Worm (Caenorhabditis elegans): ENCODE results near the gene F28E10.1.

Gene F28E10.1

DNA sequence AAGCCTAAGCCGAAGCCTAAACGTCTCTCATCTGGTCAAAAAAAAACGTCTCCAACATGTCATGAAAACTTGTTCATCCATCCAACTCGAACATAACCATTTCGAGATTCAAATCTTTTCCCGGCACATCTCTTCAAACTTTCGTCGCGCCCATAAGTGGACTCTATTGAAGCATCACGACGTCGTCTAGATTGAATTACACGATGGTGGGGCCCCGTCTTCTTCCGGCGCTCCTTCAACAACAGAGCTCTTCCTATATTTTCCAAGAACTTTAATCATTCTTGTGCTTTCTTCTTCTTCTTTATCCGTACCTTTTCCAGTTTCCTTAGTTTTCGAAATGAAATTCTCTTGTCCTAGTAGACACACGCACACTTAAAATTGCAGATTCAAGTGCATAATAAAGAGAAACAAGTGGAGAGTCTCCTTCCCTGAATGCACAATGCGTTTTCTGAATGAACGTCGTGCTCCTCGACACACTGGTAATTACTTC is at the start of gene F28E10.1:
TSS of gene F28E10.1 (plus strand) at position 440 of the 490 bp plus-strand sequence.
- TF ChIP-seq pag-3 (tag; optimal IDR thresholded peaks at IDR 0.05; ENCODE audit: borderline replicate concordance, insufficient read depth) (no peak), hlh-4 (tag; optimal IDR thresholded peaks at IDR 0.05) (no peak), lin-14 (GFP tag; optimal IDR thresholded peaks at IDR 0.05) (peak; percentile 54), fkh-4 (tag; optimal IDR thresholded peaks at IDR 0.05; ENCODE audit: borderline replicate concordance) (no peak), ceh-82 (tag; optimal IDR thresholded peaks at IDR 0.05) (no peak), fkh-10 (GFP tag; optimal IDR thresholded peaks at IDR 0.05) (peak; percentile 77), nhr-28 (tag; optimal IDR thresholded peaks at IDR 0.05) (no peak), egl-27 (tag; optimal IDR thresholded peaks at IDR 0.05) (no peak), nhr-85 (tag) (no peak)

DNA sequence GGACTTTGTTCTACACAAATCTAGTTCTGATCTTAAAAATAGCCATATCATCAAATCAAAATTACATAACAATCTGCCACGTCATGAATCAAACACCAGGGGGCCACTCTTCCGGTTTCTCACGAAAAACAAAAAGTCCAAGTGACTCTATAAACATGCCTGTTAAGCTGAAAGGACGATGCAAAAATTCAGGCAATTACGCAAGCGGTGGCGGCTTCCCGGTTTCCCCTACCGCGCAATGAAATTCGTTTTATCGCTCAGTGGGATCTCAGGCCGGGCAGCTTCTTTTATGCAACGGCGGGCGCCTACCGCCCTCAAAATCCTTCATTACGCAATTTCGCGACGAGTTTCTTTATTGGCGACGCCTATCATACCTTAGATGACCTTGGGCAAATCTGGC is 48.9 kb upstream of the F28E10.1 start:
- TF ChIP-seq Y116A8C.19 (tag; optimal IDR thresholded peaks at IDR 0.05; ENCODE audit: borderline replicate concordance) (no peak), C04F5.9 (tag; optimal IDR thresholded peaks at IDR 0.05) (no peak), nhr-12 (tag; optimal IDR thresholded peaks at IDR 0.05) (no peak), snpc-4 (tag; optimal IDR thresholded peaks at IDR 0.05) (no peak), egl-27 (tag; optimal IDR thresholded peaks at IDR 0.05) (no peak), nhr-237 (tag; optimal IDR thresholded peaks at IDR 0.05) (no peak), nhr-71 (tag; optimal IDR thresholded peaks at IDR 0.05) (no peak), nhr-47 (tag; optimal IDR thresholded peaks at IDR 0.05) (no peak), nhr-84 (tag; optimal IDR thresholded peaks at IDR 0.05) (no peak), lin-35 (GFP tag; optimal IDR thresholded peaks at IDR 0.05) (no peak), fkh-4 (tag; optimal IDR thresholded peaks at IDR 0.05; ENCODE audit: borderline replicate concordance) (no peak), elt-3 (tag; optimal IDR thresholded peaks at IDR 0.05) (no peak), ztf-11 (tag; optimal IDR thresholded peaks at IDR 0.05) (no peak)

ce11 chrIV:4523461-4523860 is 45.2 kb upstream of the F28E10.1 start:
- TF ChIP-seq swsn-7 (tag; optimal IDR thresholded peaks at IDR 0.05) (no peak), efl-1 (optimal IDR thresholded peaks at IDR 0.05) (no peak), efl-1 (GFP tag; optimal IDR thresholded peaks at IDR 0.05 in 1 of 2) (no peak), C04F5.9 (tag; optimal IDR thresholded peaks at IDR 0.05) (no peak), nhr-20 (tag; optimal IDR thresholded peaks at IDR 0.05) (no peak), lin-14 (GFP tag; optimal IDR thresholded peaks at IDR 0.05) (no peak), unc-30 (tag; optimal IDR thresholded peaks at IDR 0.05) (no peak), aly-2 (tag; optimal IDR thresholded peaks at IDR 0.05) (no peak), nhr-85 (tag) (peak; percentile 35)

DNA sequence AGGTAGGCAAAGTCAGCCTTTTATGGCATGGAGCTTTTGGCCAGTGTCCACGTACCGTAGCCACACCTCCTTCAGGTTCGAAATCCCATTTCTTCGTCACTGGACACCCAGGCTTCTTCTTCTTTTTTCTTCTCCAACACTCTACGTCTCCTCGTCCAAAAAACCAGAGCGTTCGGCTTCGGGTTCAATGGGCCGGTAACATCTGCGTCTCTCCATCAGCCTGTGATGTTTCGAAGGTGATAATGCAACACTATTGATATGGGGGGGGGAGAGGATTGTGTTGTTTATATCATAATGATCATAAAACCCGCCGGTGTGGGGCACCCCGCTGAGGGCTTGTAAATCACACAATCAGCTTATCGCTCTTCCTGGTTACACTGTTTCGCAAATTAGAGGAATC is 43.7 kb upstream of the F28E10.1 start, which contains the start of gene ZK180.6:
TSS of gene ZK180.6 (minus strand) at position 101 of the 400 bp plus-strand sequence.
- TF ChIP-seq nhr-12 (tag; optimal IDR thresholded peaks at IDR 0.05): no peak
- no peak for TF ChIP-seq fkh-10 (GFP tag; optimal IDR thresholded peaks at IDR 0.05)
- TF ChIP-seq mab-9 (GFP tag; IDR thresholded peaks at IDR 0.05): no peak
- TF ChIP-seq ceh-88 (GFP tag; IDR thresholded peaks at IDR 0.05): no peak
- TF ChIP-seq efl-3 (GFP tag; optimal IDR thresholded peaks at IDR 0.05): no peak
- no peak for TF ChIP-seq blmp-1 (tag; optimal IDR thresholded peaks at IDR 0.05)
- no peak for TF ChIP-seq lin-13 (GFP tag; optimal IDR thresholded peaks at IDR 0.05)
- no peak for TF ChIP-seq zag-1 (tag; optimal IDR thresholded peaks at IDR 0.05)
- TF ChIP-seq ama-1 (optimal IDR thresholded peaks at IDR 0.05): no peak

DNA sequence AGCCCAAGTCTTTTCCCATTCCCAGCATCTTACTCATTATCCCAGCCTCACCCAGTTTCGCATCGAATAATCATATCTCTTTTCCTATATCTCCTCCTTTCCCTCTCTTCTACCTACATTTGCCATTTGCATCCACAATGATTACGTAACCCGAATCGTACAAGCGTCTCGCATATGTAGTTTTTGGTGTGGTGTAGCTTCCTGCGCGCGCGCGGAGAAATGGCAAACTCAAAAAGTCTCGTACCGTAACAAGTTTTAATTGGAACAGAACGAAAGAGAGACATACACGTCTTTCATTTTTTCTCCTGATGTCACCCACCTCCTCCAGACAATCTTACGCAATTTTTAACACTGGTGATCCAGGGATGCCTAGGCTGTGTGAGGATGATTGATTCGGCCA is 42.6 kb upstream of the F28E10.1 start:
- TF ChIP-seq blmp-1 (tag; optimal IDR thresholded peaks at IDR 0.05): peak; percentile 59
- TF ChIP-seq fos-1 (tag; optimal IDR thresholded peaks at IDR 0.05): no peak

Data from whole organism, L1 larva.